Fruit fly (Drosophila melanogaster) whole organism, embryonic: ENCODE data around the gene MYPT-75D.

Experiments used
- B-H1 ChIP-seq: fragments of 200-800 bp; sonication (Bioruptor generic); IDR thresholded peaks from 3 replicates; pipeline ENCODE4 v1.3.6; 2022; ENCODE audit warnings: missing biosample characterization, missing genetic modification characterization
- CG10267 ChIP-seq: fragments of 200-800 bp; sonication (Bioruptor generic); optimal IDR thresholded peaks from 2 replicates; lab custom pipeline; 2018; ENCODE audit warnings: missing biosample characterization, mild to moderate bottlenecking, missing genetic modification characterization, moderate library complexity
- CG11695 ChIP-seq: fragments of 200-800 bp; sonication (Bioruptor generic); IDR thresholded peaks from 3 replicates; pipeline ENCODE4 v1.3.6; 2022; ENCODE audit warnings: missing biosample characterization, missing genetic modification characterization
- CG13424 ChIP-seq: fragments of 200-800 bp; sonication (Bioruptor generic); optimal IDR thresholded peaks from 2 replicates; lab custom pipeline; 2019; ENCODE audit warnings: missing biosample characterization, mild to moderate bottlenecking, missing genetic modification characterization, moderate library complexity
- CG14667 ChIP-seq: fragments of 200-800 bp; sonication (Bioruptor generic); IDR thresholded peaks from 2 replicates; pipeline ENCODE4 v1.3.6; 2022; ENCODE audit warnings: missing biosample characterization, missing genetic modification characterization
- CG17385 ChIP-seq: fragments of 200-800 bp; sonication (Bioruptor generic); optimal IDR thresholded peaks from 3 replicates; lab custom pipeline; 2018; ENCODE audit warnings: missing biosample characterization, mild to moderate bottlenecking, missing genetic modification characterization
- CG18764 ChIP-seq: fragments of 200-800 bp; sonication (Bioruptor generic); optimal IDR thresholded peaks from 3 replicates; lab custom pipeline; 2016; ENCODE audit warnings: missing biosample characterization, missing genetic modification characterization
- CG31365 ChIP-seq: fragments of 200-800 bp; sonication (Bioruptor generic); optimal IDR thresholded peaks from 2 replicates; lab custom pipeline; 2018; ENCODE audit warnings: missing biosample characterization, mild to moderate bottlenecking, missing genetic modification characterization
- CG33557 ChIP-seq: fragments of 200-800 bp; sonication (Bioruptor generic); optimal IDR thresholded peaks from 2 replicates; lab custom pipeline; 2019; ENCODE audit warnings: missing biosample characterization, mild to moderate bottlenecking, missing genetic modification characterization, moderate library complexity
- CG34224 ChIP-seq: fragments of 200-800 bp; sonication (Bioruptor generic); IDR thresholded peaks from 3 replicates; pipeline ENCODE4 v1.3.6; 2022; ENCODE audit warnings: missing biosample characterization, missing genetic modification characterization; ENCODE audit not compliant: partially characterized antibody
- CG4617 ChIP-seq: fragments of 200-800 bp; sonication (Bioruptor generic); optimal IDR thresholded peaks from 3 replicates; lab custom pipeline; 2016; ENCODE audit warnings: missing biosample characterization, missing genetic modification characterization, borderline replicate concordance
- CG5953 ChIP-seq: fragments of 200-800 bp; sonication (Bioruptor generic); IDR thresholded peaks from 2 replicates; pipeline ENCODE4 v1.3.6; 2022; ENCODE audit warnings: missing biosample characterization, missing genetic modification characterization
- CG6254 ChIP-seq: fragments of 200-800 bp; sonication (Bioruptor generic); optimal IDR thresholded peaks from 3 replicates; lab custom pipeline; 2017; ENCODE audit warnings: mild to moderate bottlenecking, missing biosample characterization, missing genetic modification reagents, missing genetic modification characterization
- CG6654 ChIP-seq: fragments of 200-800 bp; sonication (Bioruptor generic); optimal IDR thresholded peaks from 2 replicates; lab custom pipeline; 2017; ENCODE audit warnings: missing biosample characterization, mild to moderate bottlenecking, missing genetic modification characterization
- CG6683 ChIP-seq: fragments of 200-800 bp; sonication (Bioruptor generic); optimal IDR thresholded peaks from 2 replicates; lab custom pipeline; 2017; ENCODE audit warnings: missing biosample characterization, mild to moderate bottlenecking, missing genetic modification characterization, missing genetic modification reagents
- CG7357 ChIP-seq: fragments of 200-800 bp; sonication (Bioruptor generic); IDR thresholded peaks from 3 replicates; pipeline ENCODE4 v1.3.6; 2022; ENCODE audit warnings: missing biosample characterization, missing genetic modification characterization
- CG7987 ChIP-seq: fragments of 200-800 bp; sonication (Bioruptor generic); optimal IDR thresholded peaks from 2 replicates; lab custom pipeline; 2018; ENCODE audit warnings: missing biosample characterization, mild to moderate bottlenecking, missing genetic modification characterization, moderate library complexity
- CG8281 ChIP-seq: fragments of 200-800 bp; sonication (Bioruptor generic); optimal IDR thresholded peaks from 2 replicates; lab custom pipeline; 2018; ENCODE audit warnings: missing biosample characterization, mild to moderate bottlenecking, missing genetic modification characterization, moderate library complexity
- CG9215 ChIP-seq: fragments of 200-800 bp; sonication (Bioruptor generic); IDR thresholded peaks from 2 replicates; pipeline ENCODE4 v1.3.6; 2022; ENCODE audit warnings: missing biosample characterization, missing genetic modification characterization
- Camta ChIP-seq: fragments of 200-800 bp; sonication (Bioruptor generic); optimal IDR thresholded peaks from 2 replicates; lab custom pipeline; 2016; ENCODE audit warnings: missing biosample characterization, missing genetic modification characterization
- CkIIα-i1 ChIP-seq: fragments of 200-800 bp; sonication (Bioruptor generic); IDR thresholded peaks from 2 replicates; pipeline ENCODE4 v1.3.6; 2022; ENCODE audit warnings: missing biosample characterization, missing genetic modification characterization
- D ChIP-seq, 2 experiments: fragments of 200-800 bp in 1 of 2; fragments of >200 bp in 1 of 2; sonication (Bioruptor generic) in 1 of 2; optimal IDR thresholded peaks; 2 replicates in 1 of 2; 3 replicates in 1 of 2; lab custom pipeline; 2017; ENCODE audit warnings: mild to moderate bottlenecking in 1 of 2, missing biosample characterization in 1 of 2, missing genetic modification characterization in 1 of 2, missing genetic modification reagents in 1 of 2
- D19A ChIP-seq: fragments of 200-800 bp; optimal IDR thresholded peaks from 3 replicates; lab custom pipeline; 2019; ENCODE audit warnings: missing biosample characterization, mild to moderate bottlenecking, missing genetic modification characterization, moderate library complexity
- Doc3 ChIP-seq: fragments of 200-800 bp; sonication (Bioruptor generic); IDR thresholded peaks from 3 replicates; pipeline ENCODE4 v1.3.6; 2022; ENCODE audit warnings: missing biosample characterization, missing genetic modification characterization; ENCODE audit not compliant: partially characterized antibody
- E2f2 ChIP-seq: fragments of 200-800 bp; sonication (Bioruptor generic); IDR thresholded peaks from 2 replicates; pipeline ENCODE4 v1.3.6; 2022; ENCODE audit warnings: missing biosample characterization, missing genetic modification characterization
- GATAe ChIP-seq: fragments of 200-800 bp; sonication (Bioruptor generic); conservative IDR thresholded peaks from 2 replicates; pipeline ENCODE4 v1.3.6; 2022; ENCODE audit warnings: missing biosample characterization, missing genetic modification characterization
- Gug ChIP-seq: fragments of 200-800 bp; sonication (Bioruptor generic); IDR thresholded peaks from 4 replicates; pipeline ENCODE4 v1.3.6; 2022; ENCODE audit warnings: missing biosample characterization, missing genetic modification characterization
- HHEX ChIP-seq: fragments of 200-800 bp; sonication (Bioruptor generic); optimal IDR thresholded peaks from 3 replicates; lab custom pipeline; 2017; ENCODE audit warnings: missing biosample characterization, mild to moderate bottlenecking, missing genetic modification characterization, missing genetic modification reagents
- Mes4 ChIP-seq: fragments of 200-800 bp; sonication (Bioruptor generic); optimal IDR thresholded peaks from 2 replicates; lab custom pipeline; 2016; ENCODE audit warnings: missing biosample characterization, missing genetic modification characterization
- Mrtf ChIP-seq: fragments of 200-800 bp; sonication (Bioruptor generic); IDR thresholded peaks from 3 replicates; pipeline ENCODE4 v1.3.6; 2022; ENCODE audit warnings: missing biosample characterization, missing genetic modification characterization
- NK7.1 ChIP-seq: fragments of 200-800 bp; sonication (Bioruptor generic); optimal IDR thresholded peaks from 3 replicates; lab custom pipeline; 2016; ENCODE audit warnings: missing biosample characterization, missing genetic modification characterization
- Nf-YC ChIP-seq: fragments of 200-800 bp; optimal IDR thresholded peaks from 3 replicates; lab custom pipeline; 2019; ENCODE audit warnings: missing biosample characterization, mild to moderate bottlenecking, missing genetic modification characterization, moderate library complexity
- TFAM ChIP-seq: fragments of 200-800 bp; sonication (Bioruptor generic); optimal IDR thresholded peaks from 2 replicates; lab custom pipeline; 2017; ENCODE audit warnings: missing biosample characterization, missing genetic modification characterization, inconsistent platforms
- ab ChIP-seq: fragments of 200-800 bp; sonication (Bioruptor generic); optimal IDR thresholded peaks from 2 replicates; lab custom pipeline; 2016; ENCODE audit warnings: missing biosample characterization, missing genetic modification characterization
- bcd ChIP-seq: fragments of 200-800 bp; sonication (Bioruptor generic); optimal IDR thresholded peaks from 2 replicates; lab custom pipeline; 2017; ENCODE audit warnings: missing biosample characterization, mild to moderate bottlenecking, missing genetic modification characterization
- br ChIP-seq: fragments of >200 bp; optimal IDR thresholded peaks from 2 replicates; lab custom pipeline; 2017
- danr ChIP-seq: fragments of 200-800 bp; sonication (Bioruptor generic); IDR thresholded peaks from 2 replicates; pipeline ENCODE4 v1.3.6; 2022; ENCODE audit warnings: missing biosample characterization, missing genetic modification characterization
- dpn ChIP-seq, 2 experiments: fragments of 200-800 bp; sonication (Bioruptor generic); optimal IDR thresholded peaks; 3 replicates each; lab custom pipeline; 2016; ENCODE audit warnings: missing biosample characterization in 2 of 2, missing genetic modification characterization in 2 of 2
- eve ChIP-seq, 2 experiments: fragments of >200 bp; optimal IDR thresholded peaks; 2 replicates each; lab custom pipeline; 2017; ENCODE audit warnings: missing biosample characterization in 2 of 2, missing genetic modification characterization in 2 of 2
- fd102C ChIP-seq: fragments of 200-800 bp; sonication (Bioruptor generic); optimal IDR thresholded peaks from 2 replicates; lab custom pipeline; 2018; ENCODE audit warnings: missing biosample characterization, mild to moderate bottlenecking, missing genetic modification characterization, moderate library complexity
- fu2 ChIP-seq: fragments of 200-800 bp; sonication (Bioruptor generic); optimal IDR thresholded peaks from 2 replicates; lab custom pipeline; 2016; ENCODE audit warnings: missing biosample characterization, missing genetic modification characterization
- ham ChIP-seq: fragments of 200-800 bp; sonication (Bioruptor generic); IDR thresholded peaks from 2 replicates; pipeline ENCODE4 v1.3.6; 2022; ENCODE audit warnings: missing biosample characterization, missing genetic modification characterization
- shn ChIP-seq: fragments of 200-800 bp; sonication (Bioruptor generic); optimal IDR thresholded peaks from 3 replicates; lab custom pipeline; 2016; ENCODE audit warnings: missing biosample characterization, missing genetic modification characterization
- sim ChIP-seq: fragments of 200-800 bp; sonication (Bioruptor generic); IDR thresholded peaks from 2 replicates; pipeline ENCODE4 v1.3.6; 2022; ENCODE audit warnings: missing biosample characterization, missing genetic modification characterization
- sna ChIP-seq: fragments of 200-800 bp; sonication (Bioruptor generic); IDR thresholded peaks from 2 replicates; pipeline ENCODE4 v1.3.6; 2022; ENCODE audit warnings: missing biosample characterization, missing genetic modification characterization; ENCODE audit not compliant: partially characterized antibody
- so ChIP-seq: fragments of 200-800 bp; sonication (Bioruptor generic); IDR thresholded peaks from 3 replicates; pipeline ENCODE4 v1.3.6; 2022; ENCODE audit warnings: missing biosample characterization, missing genetic modification characterization
- sob ChIP-seq: fragments of 200-800 bp; sonication (Bioruptor generic); IDR thresholded peaks from 2 replicates; pipeline ENCODE4 v1.3.6; 2022; ENCODE audit warnings: missing biosample characterization, missing genetic modification characterization
- stwl ChIP-seq: fragments of 200-800 bp; sonication (Bioruptor generic); optimal IDR thresholded peaks from 3 replicates; lab custom pipeline; 2018; ENCODE audit warnings: missing biosample characterization, mild to moderate bottlenecking, missing genetic modification characterization, moderate library complexity
- toy ChIP-seq: fragments of 200-800 bp; sonication (Bioruptor generic); IDR thresholded peaks from 2 replicates; pipeline ENCODE4 v1.3.6; 2022; ENCODE audit warnings: missing biosample characterization, missing genetic modification characterization
- wek ChIP-seq: fragments of 200-800 bp; sonication (Bioruptor generic); optimal IDR thresholded peaks from 3 replicates; lab custom pipeline; 2018; ENCODE audit warnings: missing biosample characterization, mild to moderate bottlenecking, missing genetic modification characterization, moderate library complexity

Gene MYPT-75D

DNA sequence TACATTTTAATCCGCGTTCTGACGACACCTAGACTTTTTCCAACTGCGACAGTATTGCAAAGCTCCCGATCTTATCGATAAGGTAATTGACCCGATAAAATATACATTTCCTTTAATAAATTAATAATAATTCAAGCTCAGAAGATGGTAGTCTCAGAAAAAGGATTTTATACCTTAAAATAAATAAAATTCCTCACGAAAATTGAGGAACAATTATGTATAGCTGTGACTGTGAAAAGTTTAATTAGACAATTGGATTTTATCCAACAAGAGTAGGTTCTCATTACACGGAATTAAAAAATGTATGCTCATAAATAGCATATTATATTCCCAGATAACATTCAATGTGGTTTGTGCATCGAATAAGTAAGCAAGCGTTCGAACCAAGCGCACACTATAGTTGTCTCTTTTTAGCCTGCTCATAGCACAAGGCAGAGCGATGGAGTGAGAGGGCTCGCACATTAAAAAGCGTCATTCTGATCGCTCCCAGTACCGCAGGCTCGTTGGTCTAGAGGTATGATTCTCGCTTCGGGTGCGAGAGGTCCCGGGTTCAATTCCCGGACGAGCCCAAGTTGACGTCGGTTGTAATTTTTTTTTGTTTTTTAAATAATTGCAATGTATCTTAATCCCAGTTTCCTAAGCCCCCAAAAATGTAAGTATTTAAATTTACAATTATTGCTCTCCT lies 7.7 kb upstream of the MYPT-75D start, which contains the start of the genes CG13380 and CG4174 (continued):
- TF ChIP-seq CG33557 (GFP tag; lab: Kevin White, UChicago) (no peak), Gug (GFP tag; lab: Robert Waterston, UW) (0 out of 4 replicates have a peak, but pooled peaks have one; percentile 9), CG10267 (peak; percentile 20), fu2 (no peak), HHEX (GFP tag; lab: Kevin White, UChicago) (no peak), CG11695 (GFP tag; lab: Robert Waterston, UW) (no peak), Camta (GFP tag; lab: Kevin White, UChicago) (no peak), so (GFP tag; lab: Robert Waterston, UW) (no peak), GATAe (GFP tag; lab: Robert Waterston, UW) (no peak), toy (no peak), bcd (GFP tag; lab: Kevin White, UChicago) (no peak), CG7987 (GFP tag; lab: Kevin White, UChicago) (no peak), sim (GFP tag; lab: Robert Waterston, UW) (no peak), fd102C (GFP tag; lab: Kevin White, UChicago) (no peak), CG5953 (GFP tag; lab: Robert Waterston, UW) (peak; percentile 41; the same call in 1 of the 2 replicates), D19A (tag; lab: Kevin White, UChicago) (no peak), CG17385 (GFP tag; lab: Kevin White, UChicago) (no peak), ab (no peak), dpn (GFP tag; optimal IDR thresholded peaks at IDR 0.05; lab: Kevin White, UChicago) (peak in 1 of 2 experiments; percentile 21), CG6254 (peak; percentile 2), CG18764 (GFP tag; lab: Kevin White, UChicago) (no peak), CG14667 (GFP tag; lab: Robert Waterston, UW) (no peak), eve (GFP tag; optimal IDR thresholded peaks at IDR 0.05; lab: Kevin White, UChicago) (no peak), TFAM (GFP tag; lab: Kevin White, UChicago) (no peak), Mes4 (GFP tag; lab: Kevin White, UChicago) (no peak), CG6654 (GFP tag; lab: Kevin White, UChicago) (no peak), B-H1 (GFP tag; lab: Robert Waterston, UW) (no peak), Doc3 (GFP tag; lab: Robert Waterston, UW) (peak; percentile 31; the same call in 1 of the 3 replicates), shn (GFP tag; lab: Kevin White, UChicago) (no peak), stwl (tag; lab: Kevin White, UChicago) (peak; percentile 93), wek (GFP tag; lab: Kevin White, UChicago) (no peak), CG4617 (GFP tag; lab: Kevin White, UChicago) (no peak), CG13424 (no peak), CG6683 (GFP tag; lab: Kevin White, UChicago) (no peak), E2f2 (no peak), CG8281 (no peak), danr (no peak), CG7357 (GFP tag; lab: Robert Waterston, UW) (no peak), sna (GFP tag; lab: Robert Waterston, UW) (peak; percentile 56; the same call in 1 of the 2 replicates), CG9215 (GFP tag; lab: Robert Waterston, UW) (no peak), NK7.1 (GFP tag; lab: Kevin White, UChicago) (no peak), Nf-YC (tag; lab: Kevin White, UChicago) (no peak), ham (GFP tag; lab: Robert Waterston, UW) (no peak), CG31365 (tag; lab: Kevin White, UChicago) (peak; percentile 48), sob (GFP tag; lab: Robert Waterston, UW) (0 out of 2 replicates have a peak, but pooled peaks have one; percentile 30), Mrtf (GFP tag; lab: Robert Waterston, UW) (no peak), CG34224 (GFP tag; lab: Robert Waterston, UW) (peak; percentile 78), CkIIα-i1 (GFP tag; lab: Robert Waterston, UW) (no peak), D (optimal IDR thresholded peaks at IDR 0.05; lab: Kevin White, UChicago) (no peak), D (GFP tag; optimal IDR thresholded peaks at IDR 0.05; lab: Kevin White, UChicago) (no peak), br (lab: Kevin White, UChicago) (no peak)
